Fruit fly (Drosophila melanogaster): ENCODE data around the gene Mtr4.
"Not testable (repeated sequence)": the region's sequence is repeated elsewhere in the genome, so short reads cannot be mapped to it uniquely, and the experiment has no call there.

Mtr4 gene

dm6 chr2L:15752096-15752495 is at the start of gene Mtr4:
Gene Mtr4 (plus strand): TSS chr2L:15752263.
- no peak for TF ChIP-seq h (optimal IDR thresholded peaks at IDR 0.05)
- no peak for TF ChIP-seq Myc (optimal IDR thresholded peaks at IDR 0.05)
- no peak for TF ChIP-seq Sin3A (optimal IDR thresholded peaks at IDR 0.05)

dm6 chr2L:15704871-15705270 is 47.2 kb upstream of the Mtr4 start, which contains the start of gene CG31827:
Gene CG31827 (plus strand): TSS chr2L:15705171.
- not testable (repeated sequence) for TF ChIP-seq ttk, psq, Sin3A (optimal IDR thresholded peaks at IDR 0.05)

- TF ChIP-seq insv, h, Myc (optimal IDR thresholded peaks at IDR 0.05): not testable (repeated sequence)
These were observed 41.1 kb upstream of the Mtr4 start, which contains the start of gene CG43924 for dm6 chr2L:15710999-15711398. Gene CG43924 (minus strand): TSS chr2L:15711099.

dm6 chr2L:15718172-15718571 is 33.9 kb upstream of the Mtr4 start, which contains the start of gene stol:
Gene stol (minus strand): TSS chr2L:15718272.
- not testable (repeated sequence) for TF ChIP-seq insv, Myc, Sin3A (optimal IDR thresholded peaks at IDR 0.05)

dm6 chr2L:15731687-15732086 is 20.4 kb upstream of the Mtr4 start:
- no peak for TF ChIP-seq Sin3A (optimal IDR thresholded peaks at IDR 0.05)
- no peak for TF ChIP-seq insv (optimal IDR thresholded peaks at IDR 0.05)
- TF ChIP-seq ttk (optimal IDR thresholded peaks at IDR 0.05): no peak
- no peak for TF ChIP-seq psq (optimal IDR thresholded peaks at IDR 0.05)
- no peak for TF ChIP-seq Myc (optimal IDR thresholded peaks at IDR 0.05)
- no peak for TF ChIP-seq h (optimal IDR thresholded peaks at IDR 0.05)

- TF ChIP-seq ttk (optimal IDR thresholded peaks at IDR 0.05) (no peak), insv (optimal IDR thresholded peaks at IDR 0.05) (no peak), psq (optimal IDR thresholded peaks at IDR 0.05) (no peak), h (optimal IDR thresholded peaks at IDR 0.05) (no peak), Myc (optimal IDR thresholded peaks at IDR 0.05) (no peak), Sin3A (optimal IDR thresholded peaks at IDR 0.05) (no peak)
These were observed 16.1 kb upstream of the Mtr4 start for dm6 chr2L:15735918-15736317.

- TF ChIP-seq psq (optimal IDR thresholded peaks at IDR 0.05) (no peak), Myc (optimal IDR thresholded peaks at IDR 0.05) (no peak), Sin3A (optimal IDR thresholded peaks at IDR 0.05) (no peak), insv (optimal IDR thresholded peaks at IDR 0.05) (no peak), ttk (optimal IDR thresholded peaks at IDR 0.05) (no peak), h (optimal IDR thresholded peaks at IDR 0.05) (no peak)
These were observed 11.1 kb upstream of the Mtr4 start for dm6 chr2L:15740918-15741317.

dm6 chr2L:15741418-15741817 is 10.6 kb upstream of the Mtr4 start:
- TF ChIP-seq Sin3A (optimal IDR thresholded peaks at IDR 0.05) (no peak), h (optimal IDR thresholded peaks at IDR 0.05) (no peak), Myc (optimal IDR thresholded peaks at IDR 0.05) (no peak), ttk (optimal IDR thresholded peaks at IDR 0.05) (no peak), psq (optimal IDR thresholded peaks at IDR 0.05) (no peak), insv (optimal IDR thresholded peaks at IDR 0.05) (no peak)

- TF ChIP-seq psq (optimal IDR thresholded peaks at IDR 0.05) (no peak), Sin3A (optimal IDR thresholded peaks at IDR 0.05) (no peak), insv (optimal IDR thresholded peaks at IDR 0.05) (no peak), Myc (optimal IDR thresholded peaks at IDR 0.05) (no peak), ttk (optimal IDR thresholded peaks at IDR 0.05) (no peak), h (optimal IDR thresholded peaks at IDR 0.05) (no peak)
These were observed 9.1 kb upstream of the Mtr4 start for dm6 chr2L:15742976-15743375.

dm6 chr2L:15743578-15743977 is 8.5 kb upstream of the Mtr4 start:
- TF ChIP-seq ttk (optimal IDR thresholded peaks at IDR 0.05): no peak
- no peak for TF ChIP-seq Sin3A (optimal IDR thresholded peaks at IDR 0.05)
- no peak for TF ChIP-seq h (optimal IDR thresholded peaks at IDR 0.05)
- TF ChIP-seq insv (optimal IDR thresholded peaks at IDR 0.05): no peak
- TF ChIP-seq Myc (optimal IDR thresholded peaks at IDR 0.05): no peak
- no peak for TF ChIP-seq psq (optimal IDR thresholded peaks at IDR 0.05)

- TF ChIP-seq h (optimal IDR thresholded peaks at IDR 0.05): no peak
- no peak for TF ChIP-seq insv (optimal IDR thresholded peaks at IDR 0.05)
- no peak for TF ChIP-seq ttk (optimal IDR thresholded peaks at IDR 0.05)
- no peak for TF ChIP-seq Sin3A (optimal IDR thresholded peaks at IDR 0.05)
- TF ChIP-seq psq (optimal IDR thresholded peaks at IDR 0.05): peak; percentile 49
- TF ChIP-seq Myc (optimal IDR thresholded peaks at IDR 0.05): no peak
These were observed 6.8 kb upstream of the Mtr4 start for dm6 chr2L:15745036-15745854.

dm6 chr2L:15745989-15746388 is 6.1 kb upstream of the Mtr4 start:
- TF ChIP-seq h (optimal IDR thresholded peaks at IDR 0.05) (no peak), Sin3A (optimal IDR thresholded peaks at IDR 0.05) (no peak), Myc (optimal IDR thresholded peaks at IDR 0.05) (no peak), ttk (optimal IDR thresholded peaks at IDR 0.05) (no peak), psq (optimal IDR thresholded peaks at IDR 0.05) (no peak), insv (optimal IDR thresholded peaks at IDR 0.05) (no peak)
